Fruit fly (Drosophila melanogaster) whole organism, embryonic: Measurements from ENCODE around the gene CG9961.

Experiments
- BtbVII ChIP-seq: fragments of 200-800 bp; sonication (Bioruptor generic); optimal IDR thresholded peaks from 3 replicates; lab custom pipeline; 2017; ENCODE audit warnings: missing biosample characterization, mild to moderate bottlenecking, missing genetic modification characterization
- CG10209 ChIP-seq: fragments of 200-800 bp; sonication (Bioruptor generic); optimal IDR thresholded peaks from 3 replicates; lab custom pipeline; 2017; ENCODE audit warnings: missing biosample characterization, mild to moderate bottlenecking, missing genetic modification characterization, missing genetic modification reagents
- CG10267 ChIP-seq: fragments of 200-800 bp; sonication (Bioruptor generic); optimal IDR thresholded peaks from 2 replicates; lab custom pipeline; 2018; ENCODE audit warnings: missing biosample characterization, mild to moderate bottlenecking, missing genetic modification characterization, moderate library complexity
- CG11456 ChIP-seq: fragments of 200-800 bp; sonication (Bioruptor generic); IDR thresholded peaks from 3 replicates; pipeline ENCODE4 v1.3.6; 2022; ENCODE audit warnings: missing biosample characterization, missing genetic modification characterization
- CG12071 ChIP-seq: fragments of 200-800 bp; sonication (Bioruptor generic); optimal IDR thresholded peaks from 3 replicates; lab custom pipeline; 2018; ENCODE audit warnings: missing biosample characterization, mild to moderate bottlenecking, missing genetic modification characterization
- CG12769 ChIP-seq: fragments of 200-800 bp; sonication (Bioruptor generic); optimal IDR thresholded peaks from 2 replicates; lab custom pipeline; 2019; ENCODE audit warnings: missing biosample characterization, mild to moderate bottlenecking, missing genetic modification characterization, moderate library complexity
- CG14965 ChIP-seq: fragments of 200-800 bp; sonication (Bioruptor generic); optimal IDR thresholded peaks from 2 replicates; lab custom pipeline; 2016; ENCODE audit warnings: missing biosample characterization, missing genetic modification characterization, borderline replicate concordance
- CG15514 ChIP-seq: fragments of 200-800 bp; sonication (Bioruptor generic); optimal IDR thresholded peaks from 3 replicates; lab custom pipeline; 2017; ENCODE audit warnings: missing biosample characterization, missing genetic modification characterization, mild to moderate bottlenecking, moderate library complexity, missing genetic modification reagents
- CG15696 ChIP-seq: fragments of 200-800 bp; sonication (Bioruptor generic); optimal IDR thresholded peaks from 2 replicates; lab custom pipeline; 2019; ENCODE audit warnings: missing biosample characterization, mild to moderate bottlenecking, missing genetic modification characterization, moderate library complexity
- CG18011 ChIP-seq: fragments of 200-800 bp; sonication (Bioruptor generic); optimal IDR thresholded peaks from 2 replicates; lab custom pipeline; 2017; ENCODE audit warnings: missing biosample characterization, missing genetic modification characterization, mild to moderate bottlenecking, moderate library complexity, missing genotype
- CG18599 ChIP-seq: fragments of 200-800 bp; sonication (Bioruptor generic); optimal IDR thresholded peaks from 3 replicates; lab custom pipeline; 2017; ENCODE audit warnings: missing biosample characterization, missing genetic modification characterization, mild to moderate bottlenecking, moderate library complexity, missing genetic modification reagents
- CG2199 ChIP-seq: fragments of 200-800 bp; sonication (Bioruptor generic); IDR thresholded peaks from 3 replicates; pipeline ENCODE4 v1.3.6; 2022; ENCODE audit warnings: missing biosample characterization, missing genetic modification characterization
- CG31365 ChIP-seq: fragments of 200-800 bp; sonication (Bioruptor generic); optimal IDR thresholded peaks from 2 replicates; lab custom pipeline; 2018; ENCODE audit warnings: missing biosample characterization, mild to moderate bottlenecking, missing genetic modification characterization
- CG3281 ChIP-seq: fragments of 200-800 bp; sonication (Bioruptor generic); optimal IDR thresholded peaks from 3 replicates; lab custom pipeline; 2017; ENCODE audit warnings: missing biosample characterization, mild to moderate bottlenecking, missing genetic modification characterization
- CG4617 ChIP-seq: fragments of 200-800 bp; sonication (Bioruptor generic); optimal IDR thresholded peaks from 3 replicates; lab custom pipeline; 2016; ENCODE audit warnings: missing biosample characterization, missing genetic modification characterization, borderline replicate concordance
- CG6254 ChIP-seq: fragments of 200-800 bp; sonication (Bioruptor generic); optimal IDR thresholded peaks from 3 replicates; lab custom pipeline; 2017; ENCODE audit warnings: mild to moderate bottlenecking, missing biosample characterization, missing genetic modification reagents, missing genetic modification characterization
- CG7357 ChIP-seq: fragments of 200-800 bp; sonication (Bioruptor generic); IDR thresholded peaks from 3 replicates; pipeline ENCODE4 v1.3.6; 2022; ENCODE audit warnings: missing biosample characterization, missing genetic modification characterization
- CG7839 ChIP-seq: fragments of 200-800 bp; sonication (Bioruptor generic); optimal IDR thresholded peaks from 3 replicates; lab custom pipeline; 2018; ENCODE audit warnings: missing biosample characterization, mild to moderate bottlenecking, missing genetic modification characterization, moderate library complexity
- CG8924 ChIP-seq: fragments of 200-800 bp; optimal IDR thresholded peaks from 3 replicates; lab custom pipeline; 2019; ENCODE audit warnings: missing biosample characterization, mild to moderate bottlenecking, missing genetic modification characterization, moderate library complexity
- CG9437 ChIP-seq: fragments of 200-800 bp; sonication (Bioruptor generic); optimal IDR thresholded peaks from 2 replicates; lab custom pipeline; 2018; ENCODE audit warnings: missing biosample characterization, mild to moderate bottlenecking, missing genetic modification characterization
- D19B ChIP-seq: fragments of 200-800 bp; sonication (Bioruptor generic); optimal IDR thresholded peaks from 2 replicates; lab custom pipeline; 2017; ENCODE audit warnings: missing biosample characterization, mild to moderate bottlenecking, missing genetic modification characterization
- Dip2 ChIP-seq: fragments of 200-800 bp; sonication (Bioruptor generic); IDR thresholded peaks from 2 replicates; pipeline ENCODE4 v1.3.6; 2022; ENCODE audit warnings: missing biosample characterization, missing genetic modification characterization
- E2f2 ChIP-seq: fragments of 200-800 bp; sonication (Bioruptor generic); IDR thresholded peaks from 2 replicates; pipeline ENCODE4 v1.3.6; 2022; ENCODE audit warnings: missing biosample characterization, missing genetic modification characterization
- Eip74EF ChIP-seq, 2 experiments: fragments of 200-800 bp in 1 of 2; fragments of >200 bp in 1 of 2; sonication (Bioruptor generic) in 1 of 2; optimal IDR thresholded peaks; 2 replicates each; lab custom pipeline; 2017 to 2019; ENCODE audit warnings: missing biosample characterization in 2 of 2, missing genetic modification characterization in 2 of 2, mild to moderate bottlenecking in 1 of 2, moderate library complexity in 1 of 2
- Hmr ChIP-seq: fragments of 200-800 bp; sonication (Bioruptor generic); optimal IDR thresholded peaks from 3 replicates; lab custom pipeline; 2017; ENCODE audit warnings: mild to moderate bottlenecking, missing biosample characterization, missing genetic modification reagents, missing genetic modification characterization
- Meics ChIP-seq: fragments of 200-800 bp; sonication (Bioruptor generic); optimal IDR thresholded peaks from 2 replicates; lab custom pipeline; 2017; ENCODE audit warnings: missing biosample characterization, mild to moderate bottlenecking, missing genetic modification characterization
- Mes4 ChIP-seq: fragments of 200-800 bp; sonication (Bioruptor generic); optimal IDR thresholded peaks from 2 replicates; lab custom pipeline; 2016; ENCODE audit warnings: missing biosample characterization, missing genetic modification characterization
- Neu2 ChIP-seq: fragments of 200-800 bp; sonication (Bioruptor generic); optimal IDR thresholded peaks from 3 replicates; lab custom pipeline; 2016; ENCODE audit warnings: missing biosample characterization, missing genetic modification characterization, borderline replicate concordance
- Nf-YC ChIP-seq: fragments of 200-800 bp; optimal IDR thresholded peaks from 3 replicates; lab custom pipeline; 2019; ENCODE audit warnings: missing biosample characterization, mild to moderate bottlenecking, missing genetic modification characterization, moderate library complexity
- NfI ChIP-seq: fragments of 200-800 bp; sonication (Bioruptor generic); optimal IDR thresholded peaks from 3 replicates; lab custom pipeline; 2018; ENCODE audit warnings: missing biosample characterization, mild to moderate bottlenecking, missing genetic modification characterization, moderate library complexity
- Oaz ChIP-seq: fragments of 200-800 bp; sonication (Bioruptor generic); IDR thresholded peaks from 2 replicates; pipeline ENCODE4 v1.3.6; 2022; ENCODE audit warnings: missing biosample characterization, missing genetic modification characterization
- Oli ChIP-seq: fragments of 200-800 bp; sonication (Bioruptor generic); optimal IDR thresholded peaks from 2 replicates; lab custom pipeline; 2018; ENCODE audit warnings: missing biosample characterization, mild to moderate bottlenecking, missing genetic modification characterization, moderate library complexity
- Rx ChIP-seq: fragments of 200-800 bp; sonication (Bioruptor generic); IDR thresholded peaks from 2 replicates; pipeline ENCODE4 v1.3.6; 2022; ENCODE audit warnings: missing biosample characterization, missing genetic modification characterization
- TFAM ChIP-seq: fragments of 200-800 bp; sonication (Bioruptor generic); optimal IDR thresholded peaks from 2 replicates; lab custom pipeline; 2017; ENCODE audit warnings: missing biosample characterization, missing genetic modification characterization, inconsistent platforms
- bsh ChIP-seq, 2 experiments: fragments of 200-800 bp; sonication (Bioruptor generic); optimal IDR thresholded peaks; 2 replicates each; lab custom pipeline; 2017 to 2018; ENCODE audit warnings: mild to moderate bottlenecking in 2 of 2, missing biosample characterization in 2 of 2, missing genetic modification characterization in 2 of 2, moderate library complexity in 1 of 2
- crol ChIP-seq: fragments of 200-800 bp; sonication (Bioruptor generic); IDR thresholded peaks from 2 replicates; pipeline ENCODE4 v1.3.6; 2022; ENCODE audit warnings: missing biosample characterization, missing genetic modification characterization
- dpn ChIP-seq, 2 experiments: fragments of 200-800 bp; sonication (Bioruptor generic); optimal IDR thresholded peaks; 3 replicates each; lab custom pipeline; 2016; ENCODE audit warnings: missing biosample characterization in 2 of 2, missing genetic modification characterization in 2 of 2
- ftz-f1 ChIP-seq: fragments of 200-800 bp; sonication (Bioruptor generic); optimal IDR thresholded peaks from 2 replicates; lab custom pipeline; 2016; ENCODE audit warnings: missing biosample characterization, missing genetic modification characterization
- ind ChIP-seq: fragments of 200-800 bp; sonication (Bioruptor generic); optimal IDR thresholded peaks from 3 replicates; lab custom pipeline; 2016; ENCODE audit warnings: missing biosample characterization, missing genetic modification characterization
- inv ChIP-seq: fragments of 200-800 bp; sonication (Bioruptor generic); IDR thresholded peaks from 2 replicates; pipeline ENCODE4 v1.3.6; 2022; ENCODE audit warnings: missing biosample characterization, missing genetic modification characterization; ENCODE audit not compliant: partially characterized antibody
- lab ChIP-seq: fragments of 200-800 bp; sonication (Bioruptor generic); optimal IDR thresholded peaks from 3 replicates; lab custom pipeline; 2017; ENCODE audit warnings: missing biosample characterization, missing genetic modification characterization, mild to moderate bottlenecking, moderate library complexity, missing genetic modification reagents
- odd ChIP-seq: fragments of 200-800 bp; sonication (Bioruptor generic); optimal IDR thresholded peaks from 2 replicates; lab custom pipeline; 2017; ENCODE audit warnings: missing biosample characterization, mild to moderate bottlenecking, missing genetic modification characterization
- ro ChIP-seq: fragments of 200-800 bp; sonication (Bioruptor generic); IDR thresholded peaks from 2 replicates; pipeline ENCODE4 v1.3.6; 2022; ENCODE audit warnings: missing biosample characterization, missing genetic modification characterization
- run ChIP-seq: fragments of 200-800 bp; sonication (Bioruptor generic); optimal IDR thresholded peaks from 3 replicates; lab custom pipeline; 2018; ENCODE audit warnings: missing biosample characterization, mild to moderate bottlenecking, missing genetic modification characterization
- sens ChIP-seq: fragments of 200-800 bp; sonication (Bioruptor generic); peaks from one replicate; lab custom pipeline; 2016; ENCODE audit warnings: missing biosample characterization, missing genetic modification characterization
- shn ChIP-seq: fragments of 200-800 bp; sonication (Bioruptor generic); optimal IDR thresholded peaks from 3 replicates; lab custom pipeline; 2016; ENCODE audit warnings: missing biosample characterization, missing genetic modification characterization
- slp2 ChIP-seq: fragments of 200-800 bp; sonication (Bioruptor generic); optimal IDR thresholded peaks from 2 replicates; lab custom pipeline; 2016; ENCODE audit warnings: missing biosample characterization, missing genetic modification characterization
- sob ChIP-seq: fragments of 200-800 bp; sonication (Bioruptor generic); IDR thresholded peaks from 2 replicates; pipeline ENCODE4 v1.3.6; 2022; ENCODE audit warnings: missing biosample characterization, missing genetic modification characterization
- ssp ChIP-seq: fragments of 200-800 bp; sonication (Bioruptor generic); IDR thresholded peaks from 2 replicates; pipeline ENCODE4 v1.3.6; 2022; ENCODE audit warnings: missing biosample characterization, missing genetic modification characterization
- tap ChIP-seq: fragments of 200-800 bp; optimal IDR thresholded peaks from 3 replicates; lab custom pipeline; 2019; ENCODE audit warnings: missing biosample characterization, mild to moderate bottlenecking, missing genetic modification characterization, moderate library complexity

The CG9961 gene

DNA sequence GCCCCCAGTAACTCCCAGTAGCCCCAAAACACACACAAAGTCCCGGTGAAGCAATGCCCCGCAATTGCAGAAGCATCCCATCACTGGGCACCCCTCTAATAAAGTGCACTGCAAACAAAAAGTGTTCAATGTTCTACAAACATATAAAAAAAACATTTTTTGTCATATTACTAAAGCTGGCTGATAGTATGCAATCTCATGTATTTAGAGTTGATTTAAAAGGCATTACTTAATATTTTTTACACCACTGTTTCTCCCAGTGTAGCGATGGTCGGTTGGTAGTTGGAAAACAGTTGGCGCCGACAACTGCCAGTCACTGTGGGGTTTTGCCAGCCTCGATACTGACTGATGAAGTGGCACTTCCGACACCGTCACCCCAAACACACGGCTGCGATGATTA, 24.4 kb downstream of the CG9961 start (continued):
- TF ChIP-seq Meics (peak; percentile 35), CG7839 (tag; lab: Kevin White, UChicago) (peak; percentile 6), ssp (GFP tag; lab: Robert Waterston, UW) (0 out of 2 replicates have a peak, but pooled peaks have one; percentile 9), slp2 (no peak), D19B (GFP tag; lab: Kevin White, UChicago) (no peak), CG11456 (GFP tag; lab: Robert Waterston, UW) (peak; percentile 43; the same call in 1 of the 3 replicates), CG12769 (tag; lab: Kevin White, UChicago) (no peak), bsh (GFP tag; optimal IDR thresholded peaks at IDR 0.05; lab: Kevin White, UChicago) (no peak), Nf-YC (tag; lab: Kevin White, UChicago) (no peak), Oaz (0 out of 2 replicates have a peak, but pooled peaks have one; percentile 40), CG12071 (GFP tag; lab: Kevin White, UChicago) (no peak), E2f2 (GFP tag; lab: Robert Waterston, UW) (0 out of 2 replicates have a peak, but pooled peaks have one; percentile 9), CG18011 (GFP tag; lab: Kevin White, UChicago) (no peak), CG3281 (peak; percentile 8), Oli (tag; lab: Kevin White, UChicago) (peak; percentile 6), BtbVII (no peak), CG8924 (tag; lab: Kevin White, UChicago) (no peak), CG2199 (GFP tag; lab: Robert Waterston, UW) (no peak), dpn (GFP tag; optimal IDR thresholded peaks at IDR 0.05; lab: Kevin White, UChicago) (peak in 1 of 2 experiments; percentile 12), shn (no peak), Hmr (GFP tag; lab: Kevin White, UChicago) (peak; percentile 43), odd (no peak), CG10209 (GFP tag; lab: Kevin White, UChicago) (peak; percentile 6), run (tag; lab: Kevin White, UChicago) (no peak), ftz-f1 (GFP tag; lab: Kevin White, UChicago) (no peak), CG6254 (GFP tag; lab: Kevin White, UChicago) (no peak), CG15514 (GFP tag; lab: Kevin White, UChicago) (peak; percentile 10), ro (GFP tag; lab: Robert Waterston, UW) (no peak), sens (GFP tag; lab: Kevin White, UChicago) (peak; percentile 69), CG18599 (peak; percentile 60), Eip74EF (GFP tag; optimal IDR thresholded peaks at IDR 0.05; lab: Kevin White, UChicago) (no peak), inv (no peak), tap (no peak), CG15696 (no peak), CG7357 (GFP tag; lab: Robert Waterston, UW) (no peak), CG31365 (no peak), TFAM (GFP tag; lab: Kevin White, UChicago) (no peak), CG14965 (no peak), CG4617 (no peak), Neu2 (GFP tag; lab: Kevin White, UChicago) (no peak), CG10267 (tag; lab: Kevin White, UChicago) (no peak), NfI (GFP tag; lab: Kevin White, UChicago) (peak; percentile 5), lab (GFP tag; lab: Kevin White, UChicago) (peak; percentile 51), Dip2 (GFP tag; lab: Robert Waterston, UW) (no peak), CG9437 (GFP tag; lab: Kevin White, UChicago) (no peak), ind (GFP tag; lab: Kevin White, UChicago) (no peak), Rx (no peak), sob (GFP tag; lab: Robert Waterston, UW) (no peak), crol (GFP tag; lab: Robert Waterston, UW) (no peak), Mes4 (GFP tag; lab: Kevin White, UChicago) (no peak)
